Worm (Caenorhabditis elegans): ENCODE measurements around the gene nspc-7.

DNA sequence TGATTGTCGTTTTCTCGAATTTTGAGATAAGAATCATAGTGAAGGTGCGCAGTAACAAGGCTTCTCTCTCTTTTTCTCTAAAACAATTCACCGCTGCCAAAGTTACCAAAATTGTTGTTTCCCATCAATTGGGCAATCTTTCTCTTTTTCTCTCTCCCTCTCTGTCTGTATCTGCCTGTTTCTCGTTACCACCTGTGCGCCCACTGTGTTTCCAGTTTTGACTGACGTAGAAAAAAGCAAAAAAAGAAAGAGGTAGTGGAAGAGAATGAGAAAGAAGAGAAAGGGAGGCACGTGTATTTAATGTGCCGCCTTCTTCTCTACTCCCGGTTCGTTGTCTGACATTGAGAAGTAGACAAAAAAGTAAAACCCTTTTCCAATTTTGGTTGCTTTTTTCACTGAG lies 8.4 kb downstream of the nspc-7 start:
- TF ChIP-seq Y53F4B.3 (GFP tag; IDR thresholded peaks at IDR 0.05), result no peak
- peak; percentile 32 for TF ChIP-seq ztf-18 (tag; optimal IDR thresholded peaks at IDR 0.05)
- no peak for TF ChIP-seq C17E4.6 (GFP tag; IDR thresholded peaks at IDR 0.05)
- TF ChIP-seq F55B11.4 (tag; optimal IDR thresholded peaks at IDR 0.05; ENCODE audit: borderline replicate concordance, insufficient read depth), result no peak
- peak; percentile 6 for TF ChIP-seq unc-62 (GFP tag; optimal IDR thresholded peaks at IDR 0.05)
- TF ChIP-seq lin-35 (GFP tag; optimal IDR thresholded peaks at IDR 0.05), result no peak
- TF ChIP-seq bed-2 (GFP tag; IDR thresholded peaks at IDR 0.05), result no peak
- no peak for TF ChIP-seq attf-3 (GFP tag; conservative IDR thresholded peaks at IDR 0.05)
- TF ChIP-seq madf-10 (tag; optimal IDR thresholded peaks at IDR 0.05), result peak; percentile 1
- TF ChIP-seq ceh-79 (tag; optimal IDR thresholded peaks at IDR 0.05), result no peak
- TF ChIP-seq nhr-90 (tag; optimal IDR thresholded peaks at IDR 0.05), result no peak
- no peak for TF ChIP-seq aptf-3 (GFP tag; IDR thresholded peaks at IDR 0.05)
